Fruit fly (Drosophila melanogaster): ENCODE results near the gene Hsp70Aa.
A peak's percentile ranks its signal among the peaks of the same experiment; 100 is the strongest.

- TF ChIP-seq usp (GFP tag; optimal IDR thresholded peaks at IDR 0.05) (no peak), pan (optimal IDR thresholded peaks at IDR 0.05) (no peak), Vsx2 (GFP tag; optimal IDR thresholded peaks at IDR 0.05; ENCODE audit: partially characterized antibody) (no peak), woc (GFP tag; optimal IDR thresholded peaks at IDR 0.05) (no peak), Dfd (GFP tag; optimal IDR thresholded peaks at IDR 0.05) (no peak), h (GFP tag; optimal IDR thresholded peaks at IDR 0.05) (peak; percentile 51), Mio (GFP tag; optimal IDR thresholded peaks at IDR 0.05) (no peak), fru (GFP tag; optimal IDR thresholded peaks at IDR 0.05) (peak; percentile 58), OdsH (GFP tag; optimal IDR thresholded peaks at IDR 0.05) (no peak)
Observed at dm6 chr3R:11974631-11975030, 18.3 kb upstream of the Hsp70Aa start, which contains the start of gene Tango9.

All from whole organism, wandering third instar larva.